Worm (Caenorhabditis elegans) whole organism, L4 larva: ENCODE data around the gene ccch-3.

ENCODE experiments used
- D1046.2 ChIP-seq: fragments of 200-800 bp; sonication (Bioruptor generic); IDR thresholded peaks from 2 replicates; pipeline ENCODE4 v1.3.6; 2022; ENCODE audit warnings: missing genetic modification characterization, missing compliant biosample characterization
- F10B5.3 ChIP-seq: sonication (generic microtip); optimal IDR thresholded peaks from 2 replicates; lab custom pipeline; 2016; ENCODE audit warnings: mild to moderate bottlenecking, missing genetic modification characterization, missing compliant biosample characterization
- F49E8.2 ChIP-seq: sonication (generic microtip); optimal IDR thresholded peaks from 2 replicates; lab custom pipeline; 2016; ENCODE audit warnings: missing compliant biosample characterization, mild to moderate bottlenecking, missing genetic modification characterization, borderline replicate concordance
- T20F7.1 ChIP-seq: fragments of 200-800 bp; sonication (Bioruptor generic); optimal IDR thresholded peaks from 2 replicates; lab custom pipeline; 2018; ENCODE audit warnings: mild to moderate bottlenecking, missing genetic modification characterization, missing compliant biosample characterization
- T26A8.4 ChIP-seq: fragments of 200-800 bp; sonication (Bioruptor generic); IDR thresholded peaks from 2 replicates; pipeline ENCODE4 v1.3.6; 2022; ENCODE audit warnings: missing genetic modification characterization, missing compliant biosample characterization
- Y105C5A.15 ChIP-seq: fragments of 200-800 bp; sonication (Bioruptor generic); IDR thresholded peaks from 2 replicates; pipeline ENCODE4 v1.3.6; 2022; ENCODE audit warnings: missing genetic modification characterization, missing compliant biosample characterization
- Y75B8A.6 ChIP-seq: fragments of 200-800 bp; sonication (Bioruptor generic); IDR thresholded peaks from 2 replicates; pipeline ENCODE4 v1.3.6; 2022; ENCODE audit warnings: missing genetic modification reagents, missing genetic modification characterization, missing compliant biosample characterization
- ZK337.2 ChIP-seq: fragments of 200-800 bp; sonication (Bioruptor generic); IDR thresholded peaks from 2 replicates; pipeline ENCODE4 v1.3.6; 2022; ENCODE audit warnings: missing genetic modification reagents, missing genetic modification characterization, missing compliant biosample characterization
- aly-2 ChIP-seq: sonication (generic microtip); optimal IDR thresholded peaks from 2 replicates; lab custom pipeline; 2018; ENCODE audit warnings: missing biosample characterization, missing genetic modification characterization
- arid-1 ChIP-seq: fragments of 200-800 bp; sonication (Bioruptor generic); conservative IDR thresholded peaks from 2 replicates; pipeline ENCODE4 v1.3.6; 2022; ENCODE audit warnings: missing genetic modification reagents, missing genetic modification characterization, missing compliant biosample characterization
- attf-4 ChIP-seq: sonication (generic microtip); optimal IDR thresholded peaks from 3 replicates; lab custom pipeline; 2017; ENCODE audit warnings: missing biosample characterization, missing genetic modification characterization
- ceh-20 ChIP-seq: fragments of 200-800 bp; sonication (Bioruptor generic); IDR thresholded peaks from 2 replicates; pipeline ENCODE4 v1.3.6; 2022; ENCODE audit warnings: missing genetic modification reagents, missing genetic modification characterization, missing compliant biosample characterization
- ceh-28 ChIP-seq: fragments of 150-350 bp; optimal IDR thresholded peaks from 2 replicates; lab custom pipeline; 2014; ENCODE audit warnings: missing biosample characterization, missing genetic modification reagents, missing genetic modification characterization
- ceh-44 ChIP-seq: fragments of 200-800 bp; sonication (Bioruptor generic); IDR thresholded peaks from 2 replicates; pipeline ENCODE4 v1.3.6; 2022; ENCODE audit warnings: missing genetic modification reagents, missing genetic modification characterization, missing compliant biosample characterization
- ceh-82 ChIP-seq: sonication (generic microtip); optimal IDR thresholded peaks from 2 replicates; lab custom pipeline; 2017; ENCODE audit warnings: missing biosample characterization, missing genetic modification characterization
- ces-1 ChIP-seq: fragments of 150-350 bp; sonication (generic microtip); optimal IDR thresholded peaks from 4 replicates; lab custom pipeline; 2014; ENCODE audit warnings: missing biosample characterization, missing genetic modification reagents, missing genetic modification characterization
- daf-12 ChIP-seq: fragments of 150-350 bp; optimal IDR thresholded peaks from 2 replicates; lab custom pipeline; 2014; ENCODE audit warnings: missing biosample characterization, missing genetic modification reagents, missing genetic modification characterization
- daf-8 ChIP-seq: fragments of 200-800 bp; sonication (Bioruptor generic); IDR thresholded peaks from 2 replicates; pipeline ENCODE4 v1.3.6; 2022; ENCODE audit warnings: missing genetic modification characterization, missing compliant biosample characterization
- dmd-6 ChIP-seq: fragments of 200-800 bp; sonication (Bioruptor generic); IDR thresholded peaks from 2 replicates; pipeline ENCODE4 v1.3.6; 2022; ENCODE audit warnings: missing genetic modification reagents, missing genetic modification characterization, missing compliant biosample characterization
- dpl-1 ChIP-seq: fragments of 150-350 bp; optimal IDR thresholded peaks from 2 replicates; lab custom pipeline; 2014; ENCODE audit warnings: missing biosample characterization, missing genetic modification reagents, missing genetic modification characterization
- dve-1 ChIP-seq: sonication (generic microtip); optimal IDR thresholded peaks from 2 replicates; lab custom pipeline; 2017; ENCODE audit warnings: antibody characterized with exemption, mild to moderate bottlenecking, missing genetic modification characterization, missing compliant biosample characterization; ENCODE audit not compliant: insufficient read depth
- egl-27 ChIP-seq: sonication (generic microtip); optimal IDR thresholded peaks from 3 replicates; lab custom pipeline; 2017; ENCODE audit warnings: missing biosample characterization, missing genetic modification reagents, missing genetic modification characterization
- fos-1 ChIP-seq: fragments of 150-350 bp; optimal IDR thresholded peaks from 2 replicates; lab custom pipeline; 2014; ENCODE audit warnings: missing biosample characterization, missing genetic modification characterization
- hmg-1.1 ChIP-seq: fragments of 200-800 bp; sonication (Bioruptor generic); IDR thresholded peaks from 2 replicates; pipeline ENCODE4 v1.3.6; 2022; ENCODE audit warnings: missing genetic modification reagents, missing genetic modification characterization, missing compliant biosample characterization
- jun-1 ChIP-seq: fragments of 150-350 bp; optimal IDR thresholded peaks from 2 replicates; lab custom pipeline; 2014; ENCODE audit warnings: missing biosample characterization, missing genetic modification reagents, missing genetic modification characterization
- lin-13 ChIP-seq: fragments of 150-350 bp; optimal IDR thresholded peaks from 2 replicates; lab custom pipeline; 2014; ENCODE audit warnings: missing biosample characterization, missing genetic modification reagents, missing genetic modification characterization
- lin-39 ChIP-seq: fragments of 150-350 bp; optimal IDR thresholded peaks from 2 replicates; lab custom pipeline; 2014; ENCODE audit warnings: missing biosample characterization, missing genetic modification reagents, missing genetic modification characterization
- lsy-2 ChIP-seq, 2 experiments: fragments of 150-350 bp in 1 of 2; sonication (generic microtip) in 1 of 2; optimal IDR thresholded peaks; 2 replicates each; lab custom pipeline; 2014 to 2017; ENCODE audit warnings: missing biosample characterization in 2 of 2, missing genetic modification characterization in 2 of 2
- mdt-29 ChIP-seq: fragments of 200-800 bp; sonication (Bioruptor generic); IDR thresholded peaks from 2 replicates; pipeline ENCODE4 v1.3.6; 2022; ENCODE audit warnings: missing genetic modification reagents, missing genetic modification characterization, missing compliant biosample characterization
- mes-2 ChIP-seq: sonication (generic microtip); optimal IDR thresholded peaks from 2 replicates; lab custom pipeline; 2016; ENCODE audit warnings: missing genotype, mild to moderate bottlenecking, missing genetic modification characterization, missing compliant biosample characterization; ENCODE audit not compliant: poor library complexity, severe bottlenecking
- mxl-2 ChIP-seq: fragments of 200-800 bp; sonication (Bioruptor generic); conservative IDR thresholded peaks from 2 replicates; pipeline ENCODE4 v1.3.6; 2022; ENCODE audit warnings: missing genetic modification reagents, missing genetic modification characterization, missing compliant biosample characterization
- nhr-102 ChIP-seq: sonication (generic microtip); optimal IDR thresholded peaks from 2 replicates; lab custom pipeline; 2016; ENCODE audit warnings: mild to moderate bottlenecking, missing genetic modification characterization, moderate library complexity, missing compliant biosample characterization
- nhr-111 ChIP-seq: fragments of 200-800 bp; sonication (Bioruptor generic); optimal IDR thresholded peaks from 2 replicates; lab custom pipeline; 2018; ENCODE audit warnings: mild to moderate bottlenecking, missing genetic modification characterization, missing compliant biosample characterization
- nhr-25 ChIP-seq: sonication (generic microtip); optimal IDR thresholded peaks from 2 replicates; lab custom pipeline; 2017; ENCODE audit warnings: missing genetic modification characterization, mild to moderate bottlenecking, missing compliant biosample characterization, antibody characterized with exemption, moderate library complexity, borderline replicate concordance; ENCODE audit not compliant: insufficient read depth
- nhr-28 ChIP-seq: fragments of 150-350 bp; optimal IDR thresholded peaks from 2 replicates; lab custom pipeline; 2014; ENCODE audit warnings: missing biosample characterization, missing genetic modification characterization
- nhr-42 ChIP-seq: fragments of 200-800 bp; sonication (Bioruptor generic); IDR thresholded peaks from 2 replicates; pipeline ENCODE4 v1.3.6; 2022; ENCODE audit warnings: missing genetic modification characterization, missing compliant biosample characterization
- nhr-76 ChIP-seq: fragments of 150-350 bp; optimal IDR thresholded peaks from 2 replicates; lab custom pipeline; 2014; ENCODE audit warnings: missing biosample characterization, missing genetic modification characterization
- nhr-77 ChIP-seq: fragments of 150-350 bp; optimal IDR thresholded peaks from 2 replicates; lab custom pipeline; 2014; ENCODE audit warnings: missing biosample characterization, missing genetic modification characterization
- set-16 ChIP-seq: fragments of 200-800 bp; sonication (Bioruptor generic); IDR thresholded peaks from 2 replicates; pipeline ENCODE4 v1.3.6; 2022; ENCODE audit warnings: missing genetic modification reagents, missing genetic modification characterization, missing compliant biosample characterization
- snpc-1.2 ChIP-seq: fragments of 200-800 bp; sonication (Bioruptor generic); IDR thresholded peaks from 2 replicates; pipeline ENCODE4 v1.3.6; 2022; ENCODE audit warnings: missing genetic modification reagents, missing genetic modification characterization, missing compliant biosample characterization
- snpc-4 ChIP-seq: fragments of 150-350 bp; optimal IDR thresholded peaks from 2 replicates; lab custom pipeline; 2014; ENCODE audit warnings: missing biosample characterization, missing genetic modification characterization
- spr-1 ChIP-seq: sonication (generic microtip); optimal IDR thresholded peaks from 2 replicates; lab custom pipeline; 2016; ENCODE audit warnings: mild to moderate bottlenecking, missing genetic modification characterization, missing compliant biosample characterization
- spr-3 ChIP-seq: fragments of 200-800 bp; sonication (Bioruptor generic); optimal IDR thresholded peaks from 2 replicates; lab custom pipeline; 2018; ENCODE audit warnings: mild to moderate bottlenecking, missing genetic modification characterization, missing compliant biosample characterization
- tra-1 ChIP-seq: fragments of 200-800 bp; sonication (Bioruptor generic); IDR thresholded peaks from 2 replicates; pipeline ENCODE4 v1.3.6; 2022; ENCODE audit warnings: missing genetic modification reagents, missing genetic modification characterization, missing compliant biosample characterization
- unc-130 ChIP-seq: sonication (generic microtip); optimal IDR thresholded peaks from 2 replicates; lab custom pipeline; 2016; ENCODE audit warnings: missing genetic modification reagents, missing genetic modification characterization, missing compliant biosample characterization
- unc-62 ChIP-seq, 3 experiments: fragments of 150-350 bp in 1 of 3; sonication (generic microtip); optimal IDR thresholded peaks in 2 of 3; peaks in 1 of 3; 1 replicate in 1 of 3; 2 replicates in 2 of 3; lab custom pipeline; 2014 to 2017; ENCODE audit warnings: missing biosample characterization in 3 of 3, missing genetic modification characterization in 3 of 3, missing genetic modification reagents in 3 of 3, missing genotype in 1 of 3
- zag-1 ChIP-seq: fragments of 150-350 bp; optimal IDR thresholded peaks from 2 replicates; lab custom pipeline; 2014; ENCODE audit warnings: missing biosample characterization, missing genetic modification characterization
- zfp-3 ChIP-seq: fragments of 200-800 bp; sonication (Bioruptor generic); conservative IDR thresholded peaks from 2 replicates; pipeline ENCODE4 v1.3.6; 2022; ENCODE audit warnings: missing genetic modification reagents, missing genetic modification characterization, missing compliant biosample characterization
- zip-11 ChIP-seq: fragments of 200-800 bp; sonication (Bioruptor generic); IDR thresholded peaks from 2 replicates; pipeline ENCODE4 v1.3.6; 2022; ENCODE audit warnings: missing genetic modification characterization, missing compliant biosample characterization
- zip-2 ChIP-seq: fragments of 150-350 bp; optimal IDR thresholded peaks from 2 replicates; lab custom pipeline; 2014; ENCODE audit warnings: missing biosample characterization, missing genetic modification characterization
- ztf-11 ChIP-seq: fragments of 150-350 bp; optimal IDR thresholded peaks from 2 replicates; lab custom pipeline; 2014; ENCODE audit warnings: missing biosample characterization, missing genetic modification characterization

The ccch-3 gene

ce11 chrV:12637238-12637690, 22.2 kb downstream of the ccch-3 start, which contains the start of gene F56H9.2 (continued):
- no peak for TF ChIP-seq fos-1
- TF ChIP-seq Y75B8A.6 = no peak
- no peak for TF ChIP-seq arid-1
- TF ChIP-seq hmg-1.1 = 0 out of 2 replicates have a peak, but pooled peaks have one; percentile 34
- TF ChIP-seq ZK337.2 (GFP tag; lab: Robert Waterston, UW) = no peak
- peak; percentile 16 for TF ChIP-seq spr-1 (tag; lab: Kevin White, UChicago)
- no peak for TF ChIP-seq T26A8.4 (GFP tag; lab: Robert Waterston, UW)
- TF ChIP-seq unc-62 (GFP tag; optimal IDR thresholded peaks at IDR 0.05 in 1 of 2; lab: Kevin White, UChicago) = peak in 1 of 2 experiments; percentile 98
- no peak for TF ChIP-seq unc-62 (tag; optimal IDR thresholded peaks at IDR 0.05; lab: Kevin White, UChicago)
- no peak for TF ChIP-seq D1046.2 (GFP tag; lab: Robert Waterston, UW)
- TF ChIP-seq nhr-76 (tag; lab: Kevin White, UChicago) = no peak
- TF ChIP-seq dmd-6 = peak; percentile 98
- peak; percentile 59 for TF ChIP-seq nhr-77
- TF ChIP-seq daf-12 = no peak
- TF ChIP-seq zip-2 (tag; lab: Kevin White, UChicago) = no peak
- peak; percentile 86 for TF ChIP-seq dve-1
- TF ChIP-seq tra-1 = peak; percentile 80; the same call in 1 of the 2 replicates
- TF ChIP-seq aly-2 (tag; lab: Kevin White, UChicago) = no peak
- no peak for TF ChIP-seq zag-1 (tag; lab: Kevin White, UChicago)
- TF ChIP-seq mxl-2 (GFP tag; lab: Robert Waterston, UW) = peak; percentile 99
- peak; percentile 73 for TF ChIP-seq ceh-20 (GFP tag; lab: Robert Waterston, UW)
- TF ChIP-seq nhr-102 = peak; percentile 66
- TF ChIP-seq jun-1 = peak; percentile 23
- TF ChIP-seq dpl-1 (GFP tag; lab: Kevin White, UChicago) = peak; percentile 40
- no peak for TF ChIP-seq spr-3
- TF ChIP-seq ceh-28 = no peak
- no peak for TF ChIP-seq nhr-111 (GFP tag; lab: Kevin White, UChicago)
- TF ChIP-seq attf-4 = no peak
- no peak for TF ChIP-seq nhr-42 (GFP tag; lab: Robert Waterston, UW)
- no peak for TF ChIP-seq mes-2 (tag; lab: Kevin White, UChicago)
- peak; percentile 59 to 60 for TF ChIP-seq lsy-2 (tag; optimal IDR thresholded peaks at IDR 0.05; lab: Kevin White, UChicago)
- TF ChIP-seq ceh-82 (tag; lab: Kevin White, UChicago) = no peak
- TF ChIP-seq lin-13 (GFP tag; lab: Kevin White, UChicago) = peak; percentile 8
- no peak; the same call in 1 of the 2 replicates for TF ChIP-seq zfp-3 (GFP tag; lab: Robert Waterston, UW)
- peak; percentile 67 for TF ChIP-seq nhr-25 (tag; lab: Kevin White, UChicago)
- TF ChIP-seq nhr-28 (tag; lab: Kevin White, UChicago) = peak; percentile 51
- TF ChIP-seq unc-130 = no peak
- no peak for TF ChIP-seq lin-39 (tag; lab: Kevin White, UChicago)
- TF ChIP-seq mdt-29 (GFP tag; lab: Robert Waterston, UW) = peak; percentile 36; the same call in 1 of the 2 replicates
- TF ChIP-seq ces-1 (GFP tag; lab: Kevin White, UChicago) = no peak
- TF ChIP-seq F49E8.2 (tag; lab: Kevin White, UChicago) = no peak
- no peak for TF ChIP-seq set-16 (GFP tag; lab: Robert Waterston, UW)
- no peak for TF ChIP-seq daf-8 (GFP tag; lab: Robert Waterston, UW)
- TF ChIP-seq egl-27 = no peak
- TF ChIP-seq Y105C5A.15 (GFP tag; lab: Robert Waterston, UW) = no peak
- TF ChIP-seq T20F7.1 (GFP tag; lab: Kevin White, UChicago) = peak; percentile 46
- TF ChIP-seq zip-11 (GFP tag; lab: Robert Waterston, UW) = no peak
- TF ChIP-seq F10B5.3 = no peak
- no peak for TF ChIP-seq snpc-4 (tag; lab: Kevin White, UChicago)
- TF ChIP-seq snpc-1.2 (GFP tag; lab: Robert Waterston, UW) = no peak
- TF ChIP-seq ceh-44 (GFP tag; lab: Robert Waterston, UW) = no peak
- TF ChIP-seq ztf-11 (tag; lab: Kevin White, UChicago) = no peak
